Worm (Caenorhabditis elegans) whole organism, late embryonic: ENCODE measurements around the gene far-6.

Source experiments
- K09A11.1 ChIP-seq: sonication (generic microtip); optimal IDR thresholded peaks from 2 replicates; lab custom pipeline; 2017; ENCODE audit warnings: antibody characterized with exemption, mild to moderate bottlenecking, missing genetic modification characterization, missing compliant biosample characterization; ENCODE audit not compliant: insufficient read depth
- dmd-4 ChIP-seq: sonication (generic microtip); optimal IDR thresholded peaks from 2 replicates; lab custom pipeline; 2016; ENCODE audit warnings: borderline replicate concordance, missing genetic modification characterization, missing compliant biosample characterization
- odd-2 ChIP-seq: sonication (generic microtip); optimal IDR thresholded peaks from 2 replicates; lab custom pipeline; 2017; ENCODE audit warnings: antibody characterized with exemption, mild to moderate bottlenecking, missing genetic modification characterization, missing compliant biosample characterization
- pax-1 ChIP-seq: fragments of 150-350 bp; optimal IDR thresholded peaks from 2 replicates; lab custom pipeline; 2014; ENCODE audit warnings: missing biosample characterization, missing genetic modification characterization
- ttx-3 ChIP-seq: sonication (generic microtip); optimal IDR thresholded peaks from 2 replicates; lab custom pipeline; 2016; ENCODE audit warnings: missing genetic modification reagents, missing genetic modification characterization, missing compliant biosample characterization

ce11 chrIV:13353143-13353773 lies 25.1 kb downstream of the far-6 start, which contains the start of the genes rec-8 and mex-5:
- TF ChIP-seq K09A11.1 (no peak), dmd-4 (tag; lab: Kevin White, UChicago) (no peak), odd-2 (no peak), ttx-3 (tag; lab: Kevin White, UChicago) (no peak), pax-1 (tag; lab: Kevin White, UChicago) (no peak)
